Fruit fly (Drosophila melanogaster): ENCODE data around the gene TTLL15.

The TTLL15 gene

DNA sequence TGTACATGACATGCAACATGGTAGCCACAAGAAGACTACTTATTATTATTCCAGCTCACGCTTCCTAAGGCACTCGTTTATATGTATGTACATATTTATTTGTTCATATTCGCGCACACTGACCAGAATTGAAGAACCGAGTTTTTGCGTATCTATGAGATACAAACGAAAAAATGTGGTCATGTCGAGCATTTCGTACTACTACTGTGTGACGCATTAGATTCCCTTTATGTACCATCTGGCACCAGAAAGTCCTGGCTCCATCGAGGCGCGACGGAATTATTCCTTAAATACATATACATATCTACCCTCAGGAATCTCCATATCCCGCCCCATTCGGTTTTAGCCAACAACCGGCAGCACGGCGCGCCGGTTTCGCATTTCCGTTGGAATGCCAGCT lies 35.5 kb downstream of the TTLL15 start:
- TF ChIP-seq N (GFP tag; optimal IDR thresholded peaks at IDR 0.05), result no peak
- no peak for TF ChIP-seq Myc (optimal IDR thresholded peaks at IDR 0.05)
- no peak for TF ChIP-seq fru (GFP tag; optimal IDR thresholded peaks at IDR 0.05)

DNA sequence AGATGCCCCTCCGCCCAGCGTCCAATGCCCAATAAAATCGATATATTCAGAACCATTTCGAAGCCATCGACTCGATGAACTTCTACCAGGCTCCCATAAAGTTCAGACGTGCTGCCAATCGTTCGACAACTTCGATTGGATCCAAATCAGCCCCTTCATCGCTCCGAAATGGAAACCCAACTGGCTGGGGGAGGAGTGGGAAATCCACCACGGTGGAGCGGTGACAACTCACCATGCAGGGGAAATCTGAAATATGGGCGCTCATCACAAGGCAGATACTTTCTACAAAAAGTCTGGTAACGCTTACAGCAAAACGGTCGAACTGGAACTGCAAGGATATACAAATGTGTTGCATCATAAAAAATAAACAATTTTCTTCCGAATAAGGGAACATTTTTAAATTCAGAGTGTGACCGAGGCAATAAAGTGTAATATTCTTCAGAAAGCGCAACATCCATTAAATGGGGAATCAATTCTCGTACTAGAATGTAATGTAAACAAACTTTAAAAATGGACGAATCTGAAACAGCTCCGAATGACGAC lies 37.2 kb downstream of the TTLL15 start, which contains the start of gene CG4565:
CG4565 (plus strand) TSS at position 493 of the 543 bp plus-strand sequence.
- TF ChIP-seq Dif (GFP tag; optimal IDR thresholded peaks at IDR 0.05; ENCODE audit: partially characterized antibody) (peak; percentile 44), Vsx2 (GFP tag; optimal IDR thresholded peaks at IDR 0.05; ENCODE audit: partially characterized antibody) (peak; percentile 64), Myc (optimal IDR thresholded peaks at IDR 0.05) (peak; percentile 67), N (GFP tag; optimal IDR thresholded peaks at IDR 0.05) (no peak)

DNA sequence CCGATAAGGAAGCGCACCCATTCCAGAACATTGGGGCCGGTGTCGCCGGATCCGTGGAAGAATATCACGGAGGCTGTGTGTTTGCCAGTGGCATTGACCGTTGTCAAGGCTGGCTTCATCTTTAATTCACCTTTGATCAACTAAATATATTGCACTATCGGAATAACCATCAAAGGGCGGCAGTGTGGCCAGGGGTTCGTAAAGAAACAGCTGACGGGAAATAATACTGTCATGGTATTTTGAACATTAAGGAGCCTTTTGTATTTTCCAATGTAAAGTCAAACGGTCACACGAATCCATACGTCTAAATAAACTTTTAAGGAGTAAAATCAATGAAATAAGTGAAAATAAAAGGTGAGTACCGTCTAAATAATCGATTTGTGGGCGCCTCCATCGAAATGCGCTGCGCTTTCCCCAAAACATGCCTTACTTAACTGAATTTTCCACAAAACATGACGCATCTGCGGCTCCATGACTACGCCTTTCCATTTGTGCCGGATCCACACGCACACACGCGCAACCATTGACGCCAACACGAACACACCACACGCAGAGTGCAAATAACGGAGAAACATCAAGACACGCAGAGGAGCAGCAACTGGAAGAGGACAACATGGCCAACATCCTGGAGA lies 39.3 kb downstream of the TTLL15 start, which contains the start of the genes CG6567 and CG4511:
CG6567 (minus strand) TSS at position 209 of the 632 bp plus-strand sequence.
CG4511 (plus strand) TSS at position 259 of the 632 bp plus-strand sequence.
- TF ChIP-seq Hnf4 (GFP tag; optimal IDR thresholded peaks at IDR 0.05) (no peak), h (GFP tag; optimal IDR thresholded peaks at IDR 0.05) (no peak), dsf (GFP tag; optimal IDR thresholded peaks at IDR 0.05; ENCODE audit: borderline replicate concordance) (no peak), fru (GFP tag; optimal IDR thresholded peaks at IDR 0.05) (no peak), brk (GFP tag; optimal IDR thresholded peaks at IDR 0.05) (no peak), Rel (GFP tag; optimal IDR thresholded peaks at IDR 0.05) (no peak), Rel (tag; optimal IDR thresholded peaks at IDR 0.05) (no peak), OdsH (GFP tag; optimal IDR thresholded peaks at IDR 0.05) (no peak), Dif (GFP tag; optimal IDR thresholded peaks at IDR 0.05; ENCODE audit: partially characterized antibody) (no peak), ey (GFP tag; optimal IDR thresholded peaks at IDR 0.05) (no peak), br (GFP tag; optimal IDR thresholded peaks at IDR 0.05) (no peak), N (GFP tag; optimal IDR thresholded peaks at IDR 0.05) (no peak), Hr78 (GFP tag; optimal IDR thresholded peaks at IDR 0.05) (no peak)

DNA sequence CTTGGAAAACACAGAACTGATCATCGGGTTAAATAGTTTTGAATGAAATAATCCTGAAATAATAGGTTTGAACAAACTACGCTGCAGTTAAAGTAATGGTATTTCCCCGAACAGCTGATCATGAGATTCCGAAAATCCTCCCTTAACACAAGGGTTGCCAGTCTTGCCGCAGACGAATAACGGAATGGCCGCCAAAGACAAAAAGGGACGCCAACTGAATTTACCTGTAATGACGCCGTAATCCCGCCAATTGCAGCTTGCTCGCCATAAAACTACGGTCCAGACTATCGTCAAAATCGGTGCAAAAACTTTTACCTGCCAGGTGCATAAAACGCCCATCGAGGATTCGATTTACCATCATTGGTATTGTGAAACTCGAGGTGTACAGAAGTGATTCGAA lies 41.5 kb downstream of the TTLL15 start, which contains the start of gene CG4570:
CG4570 (plus strand) TSS at position 190 of the 400 bp plus-strand sequence.
- TF ChIP-seq CG9705 (GFP tag; optimal IDR thresholded peaks at IDR 0.05) (no peak), HLH106 (tag; optimal IDR thresholded peaks at IDR 0.05) (no peak), fru (GFP tag; optimal IDR thresholded peaks at IDR 0.05) (no peak), Hr83 (GFP tag; optimal IDR thresholded peaks at IDR 0.05; ENCODE audit: poor library complexity, severe bottlenecking) (no peak)

DNA sequence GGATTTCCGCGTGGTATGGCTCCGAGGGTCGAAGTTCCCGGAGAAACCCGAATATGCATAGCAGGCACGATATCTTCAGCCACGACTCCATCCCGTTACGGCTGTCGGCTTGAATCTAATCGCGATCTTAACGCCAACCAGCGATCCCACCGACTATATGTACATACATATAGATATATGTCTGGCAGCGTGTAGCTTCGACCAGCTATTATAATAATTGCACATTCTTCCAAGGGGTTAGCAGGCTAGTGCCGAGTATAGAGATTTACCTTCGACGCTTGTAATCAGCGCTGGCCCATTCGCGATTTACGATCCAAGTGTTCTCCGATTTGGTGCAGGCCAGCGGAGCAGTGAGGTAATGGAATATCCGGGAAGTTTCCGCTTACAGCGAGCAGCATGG lies 44.6 kb downstream of the TTLL15 start, which contains the start of gene CG14694:
CG14694 (minus strand) TSS at position 101 of the 400 bp plus-strand sequence.
- TF ChIP-seq Vsx2 (GFP tag; optimal IDR thresholded peaks at IDR 0.05; ENCODE audit: partially characterized antibody) (no peak), h (GFP tag; optimal IDR thresholded peaks at IDR 0.05) (no peak), OdsH (GFP tag; optimal IDR thresholded peaks at IDR 0.05) (no peak), brk (GFP tag; optimal IDR thresholded peaks at IDR 0.05) (no peak), br (GFP tag; optimal IDR thresholded peaks at IDR 0.05) (no peak), usp (GFP tag; optimal IDR thresholded peaks at IDR 0.05) (no peak), jim (GFP tag; optimal IDR thresholded peaks at IDR 0.05) (no peak), HLH106 (tag; optimal IDR thresholded peaks at IDR 0.05) (no peak), dsf (GFP tag; optimal IDR thresholded peaks at IDR 0.05; ENCODE audit: borderline replicate concordance) (no peak), Dfd (GFP tag; optimal IDR thresholded peaks at IDR 0.05) (no peak), CG32264 (GFP tag; optimal IDR thresholded peaks at IDR 0.05) (no peak), lola (GFP tag; optimal IDR thresholded peaks at IDR 0.05) (no peak), dl (GFP tag; optimal IDR thresholded peaks at IDR 0.05; ENCODE audit: insufficient read depth in 1 of 2, partially characterized antibody in 2 of 2) (no peak)

DNA sequence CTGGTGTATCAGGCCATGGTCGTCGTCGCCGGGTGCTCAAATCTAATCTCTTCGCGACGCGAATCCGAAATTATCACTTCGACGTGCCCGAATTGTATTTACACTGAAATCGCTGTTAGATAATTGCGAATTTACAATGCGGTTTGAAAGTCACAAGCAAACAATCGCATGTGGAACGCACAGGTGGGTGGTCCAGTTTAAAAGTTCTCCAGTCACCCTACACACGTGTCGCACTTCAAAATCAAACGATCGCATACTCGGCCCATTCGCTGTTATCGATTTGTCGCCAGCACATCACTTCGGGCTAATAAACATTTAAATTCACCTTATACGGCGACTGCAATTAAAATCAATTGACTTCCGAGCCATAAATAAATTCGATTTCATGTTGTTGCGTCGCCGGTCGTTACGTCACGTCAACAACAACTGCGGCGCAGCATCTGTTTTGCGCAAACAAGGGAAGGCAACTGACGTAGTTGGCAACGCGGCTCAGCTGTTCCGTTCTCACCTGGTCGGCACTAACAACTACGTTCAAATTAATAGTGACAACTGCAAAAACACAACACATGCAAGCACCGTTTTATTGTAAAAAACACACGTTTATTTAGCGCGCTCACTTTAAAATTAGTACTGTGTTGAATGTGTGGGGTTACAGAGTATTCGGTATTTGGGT lies 47.8 kb downstream of the TTLL15 start, which contains the start of gene CG6574:
CG6574 (minus strand) TSS at position 216 of the 673 bp plus-strand sequence.
- no peak for TF ChIP-seq Rel (GFP tag; optimal IDR thresholded peaks at IDR 0.05)
- peak; percentile 27 for TF ChIP-seq Rel (tag; optimal IDR thresholded peaks at IDR 0.05)
- peak; percentile 39 for TF ChIP-seq Myc (optimal IDR thresholded peaks at IDR 0.05)
- TF ChIP-seq HLH106 (tag; optimal IDR thresholded peaks at IDR 0.05), result peak; percentile 13
- TF ChIP-seq Sp1 (GFP tag; optimal IDR thresholded peaks at IDR 0.05), result no peak
- TF ChIP-seq foxo (GFP tag; optimal IDR thresholded peaks at IDR 0.05), result peak in 1 of 2 experiments; percentile 41
- TF ChIP-seq brk (GFP tag; optimal IDR thresholded peaks at IDR 0.05), result no peak
- no peak for TF ChIP-seq dmrt93B (GFP tag; optimal IDR thresholded peaks at IDR 0.05)
- no peak for TF ChIP-seq Hr83 (GFP tag; optimal IDR thresholded peaks at IDR 0.05; ENCODE audit: poor library complexity, severe bottlenecking)
- TF ChIP-seq fru (GFP tag; optimal IDR thresholded peaks at IDR 0.05), result no peak
- TF ChIP-seq h (GFP tag; optimal IDR thresholded peaks at IDR 0.05), result peak; percentile 32
- TF ChIP-seq OdsH (GFP tag; optimal IDR thresholded peaks at IDR 0.05), result peak; percentile 2
- TF ChIP-seq br (GFP tag; optimal IDR thresholded peaks at IDR 0.05), result peak; percentile 38
- no peak for TF ChIP-seq CG9705 (GFP tag; optimal IDR thresholded peaks at IDR 0.05)
- no peak for TF ChIP-seq CG32264 (GFP tag; optimal IDR thresholded peaks at IDR 0.05)
- TF ChIP-seq ey (GFP tag; optimal IDR thresholded peaks at IDR 0.05), result peak; percentile 2
- TF ChIP-seq lola (GFP tag; optimal IDR thresholded peaks at IDR 0.05), result no peak
- no peak for TF ChIP-seq N (GFP tag; optimal IDR thresholded peaks at IDR 0.05)
- no peak for TF ChIP-seq Abd-B (GFP tag; optimal IDR thresholded peaks at IDR 0.05)
- TF ChIP-seq woc (GFP tag; optimal IDR thresholded peaks at IDR 0.05), result no peak
- TF ChIP-seq CrebA (GFP tag; optimal IDR thresholded peaks at IDR 0.05; ENCODE audit: borderline replicate concordance), result no peak
